Worm (Caenorhabditis elegans) whole organism, mixed stage, embryonic: ENCODE measurements around the gene M106.8.

Source experiments
- M03D4.4 ChIP-seq: sonication (generic microtip); optimal IDR thresholded peaks from 2 replicates; lab custom pipeline; 2017; ENCODE audit warnings: mild to moderate bottlenecking, missing genetic modification characterization, missing compliant biosample characterization
- cnd-1 ChIP-seq: fragments of 200-800 bp; sonication (Bioruptor generic); optimal IDR thresholded peaks from 2 replicates; lab custom pipeline; 2018; ENCODE audit warnings: mild to moderate bottlenecking, missing genetic modification characterization, missing compliant biosample characterization
- elt-1 ChIP-seq: sonication (generic microtip); optimal IDR thresholded peaks from 2 replicates; lab custom pipeline; 2017; ENCODE audit warnings: missing genetic modification characterization, mild to moderate bottlenecking, missing compliant biosample characterization, antibody characterized with exemption, moderate library complexity, borderline replicate concordance; ENCODE audit not compliant: insufficient read depth
- elt-3 ChIP-seq: fragments of 150-350 bp; optimal IDR thresholded peaks from 2 replicates; lab custom pipeline; 2014; ENCODE audit warnings: missing biosample characterization, missing genetic modification characterization
- ham-2 ChIP-seq: fragments of 200-800 bp; sonication (Bioruptor generic); optimal IDR thresholded peaks from 2 replicates; lab custom pipeline; 2018; ENCODE audit warnings: mild to moderate bottlenecking, missing genetic modification characterization, missing compliant biosample characterization
- lin-13 ChIP-seq: fragments of 150-350 bp; optimal IDR thresholded peaks from 2 replicates; lab custom pipeline; 2014; ENCODE audit warnings: missing biosample characterization, missing genetic modification characterization
- mep-1 ChIP-seq: fragments of 150-350 bp; optimal IDR thresholded peaks from 2 replicates; lab custom pipeline; 2017; ENCODE audit warnings: missing biosample characterization, missing genetic modification reagents, missing genetic modification characterization, inconsistent platforms
- nhr-76 ChIP-seq: sonication (generic microtip); optimal IDR thresholded peaks from 2 replicates; lab custom pipeline; 2017; ENCODE audit warnings: missing biosample characterization, missing genetic modification characterization
- pha-4 ChIP-seq: fragments of 150-350 bp; optimal IDR thresholded peaks from 2 replicates; lab custom pipeline; 2018; ENCODE audit warnings: missing biosample characterization, missing genetic modification reagents, missing genetic modification characterization
- snpc-4 ChIP-seq: fragments of 150-350 bp; optimal IDR thresholded peaks from 2 replicates; lab custom pipeline; 2014; ENCODE audit warnings: missing biosample characterization, missing genetic modification characterization
- unc-62 ChIP-seq: fragments of 150-350 bp; optimal IDR thresholded peaks from 2 replicates; lab custom pipeline; 2014; ENCODE audit warnings: missing biosample characterization, missing genetic modification reagents, missing genetic modification characterization

DNA sequence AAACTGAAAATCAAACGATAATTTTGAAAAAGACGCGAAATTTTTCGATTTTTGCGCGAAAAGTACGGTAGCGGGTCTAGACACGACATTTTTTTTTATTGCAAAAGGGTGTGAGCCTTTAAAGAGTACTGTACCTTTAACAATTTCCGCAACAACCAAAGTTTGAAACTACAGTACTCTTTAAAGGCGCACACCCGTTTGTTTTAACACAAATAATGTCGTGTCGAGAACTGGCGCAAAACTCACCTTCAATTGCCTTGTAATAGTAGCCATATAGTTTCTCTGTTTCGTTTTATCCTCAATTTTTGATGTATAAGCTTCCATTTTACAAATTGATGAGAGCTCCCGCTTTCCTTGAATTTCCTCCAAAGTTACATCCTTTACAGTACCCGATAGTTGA is 41.8 kb upstream of the M106.8 start:
- TF ChIP-seq mep-1 (tag; lab: Kevin White, UChicago) (no peak), pha-4 (tag; lab: Kevin White, UChicago) (no peak), ham-2 (no peak), lin-13 (tag; lab: Kevin White, UChicago) (no peak), snpc-4 (tag; lab: Kevin White, UChicago) (no peak), M03D4.4 (tag; lab: Kevin White, UChicago) (no peak), nhr-76 (tag; lab: Kevin White, UChicago) (no peak), cnd-1 (no peak), elt-1 (tag; lab: Kevin White, UChicago) (no peak), unc-62 (GFP tag; lab: Kevin White, UChicago) (no peak), elt-3 (tag; lab: Kevin White, UChicago) (no peak)
